Worm (Caenorhabditis elegans): ENCODE measurements around the gene ubc-23.

Gene ubc-23

DNA sequence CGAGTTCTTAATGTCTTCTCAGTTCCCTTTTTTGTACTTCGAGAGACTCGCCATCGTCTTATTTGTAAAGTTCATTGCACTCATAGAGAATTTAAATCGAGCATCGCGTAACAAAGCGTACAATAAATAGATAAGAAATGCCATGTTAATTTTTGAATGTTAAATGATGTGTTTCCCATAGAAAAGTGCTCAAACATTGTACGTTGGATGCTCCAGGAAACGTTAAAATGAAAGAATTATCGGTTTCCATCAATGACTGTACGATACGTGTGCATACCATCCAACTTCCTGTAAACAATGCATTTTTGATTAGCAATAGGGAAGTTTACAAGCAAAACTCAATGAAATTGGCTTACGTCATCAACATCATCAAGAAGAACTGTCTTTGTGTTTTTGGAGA lies 23.4 kb upstream of the ubc-23 start:
- TF ChIP-seq sox-4 (tag; optimal IDR thresholded peaks at IDR 0.05) (no peak), tbx-2 (tag; optimal IDR thresholded peaks at IDR 0.05) (no peak), ets-4 (tag; optimal IDR thresholded peaks at IDR 0.05) (no peak), hlh-6 (tag; optimal IDR thresholded peaks at IDR 0.05) (no peak), ceh-48 (tag; optimal IDR thresholded peaks at IDR 0.05) (no peak), ceh-6 (GFP tag; optimal IDR thresholded peaks at IDR 0.05) (no peak), fax-1 (tag; optimal IDR thresholded peaks at IDR 0.05) (no peak), ceh-45 (GFP tag; IDR thresholded peaks at IDR 0.05) (no peak), hlh-30 (tag; optimal IDR thresholded peaks at IDR 0.05; ENCODE audit: insufficient read depth) (no peak), unc-86 (tag; optimal IDR thresholded peaks at IDR 0.05) (no peak), ceh-14 (tag; optimal IDR thresholded peaks at IDR 0.05) (no peak), eyg-1 (tag; optimal IDR thresholded peaks at IDR 0.05) (no peak), dve-1 (tag; optimal IDR thresholded peaks at IDR 0.05) (no peak), ceh-18 (tag; optimal IDR thresholded peaks at IDR 0.05) (no peak), ceh-24 (tag; optimal IDR thresholded peaks at IDR 0.05) (no peak), ceh-2 (tag; optimal IDR thresholded peaks at IDR 0.05) (no peak), ref-2 (tag; optimal IDR thresholded peaks at IDR 0.05) (no peak), unc-3 (GFP tag; conservative IDR thresholded peaks at IDR 0.05) (no peak), unc-3 (tag; optimal IDR thresholded peaks at IDR 0.05) (no peak), K02D7.2 (tag; optimal IDR thresholded peaks at IDR 0.05) (no peak)

ce11 chrX:8824437-8824836 lies 19.7 kb upstream of the ubc-23 start, which contains the start of gene ifd-1:
TSS of gene ifd-1 (minus strand) at chrX:8824448.
- TF ChIP-seq ceh-22 (tag; optimal IDR thresholded peaks at IDR 0.05): no peak
- TF ChIP-seq elt-2 (tag; optimal IDR thresholded peaks at IDR 0.05): peak; percentile 80

- no peak for TF ChIP-seq K09A11.1 (tag; optimal IDR thresholded peaks at IDR 0.05; ENCODE audit: insufficient read depth)
- TF ChIP-seq ceh-30 (tag; optimal IDR thresholded peaks at IDR 0.05): no peak
- TF ChIP-seq ceh-6 (GFP tag; optimal IDR thresholded peaks at IDR 0.05): no peak
- TF ChIP-seq mec-3 (tag; optimal IDR thresholded peaks at IDR 0.05; ENCODE audit: borderline replicate concordance): no peak
- no peak for TF ChIP-seq pha-4 (tag; optimal IDR thresholded peaks at IDR 0.05)
- no peak for TF ChIP-seq dve-1 (tag; optimal IDR thresholded peaks at IDR 0.05)
- no peak for TF ChIP-seq eyg-1 (tag; optimal IDR thresholded peaks at IDR 0.05)
- TF ChIP-seq ceh-14 (tag; optimal IDR thresholded peaks at IDR 0.05): no peak
- no peak for TF ChIP-seq hlh-13 (GFP tag; optimal IDR thresholded peaks at IDR 0.05)
- TF ChIP-seq ref-2 (tag; optimal IDR thresholded peaks at IDR 0.05): no peak
- TF ChIP-seq tbx-7 (tag; optimal IDR thresholded peaks at IDR 0.05): no peak
- no peak for TF ChIP-seq hlh-30 (tag; optimal IDR thresholded peaks at IDR 0.05; ENCODE audit: insufficient read depth)
- TF ChIP-seq gmeb-2 (tag; optimal IDR thresholded peaks at IDR 0.05): no peak
- no peak for TF ChIP-seq ceh-24 (tag; optimal IDR thresholded peaks at IDR 0.05)
- no peak for TF ChIP-seq elt-2 (tag; optimal IDR thresholded peaks at IDR 0.05)
- no peak for TF ChIP-seq ceh-31 (tag; optimal IDR thresholded peaks at IDR 0.05)
- TF ChIP-seq hlh-6 (tag; optimal IDR thresholded peaks at IDR 0.05): no peak
These were observed 15.7 kb upstream of the ubc-23 start, which contains the start of gene rcs-1 for ce11 chrX:8828365-8828764. TSS of gene rcs-1 (minus strand) at chrX:8828540.

- TF ChIP-seq nfya-1 (tag; optimal IDR thresholded peaks at IDR 0.05): no peak
- no peak for TF ChIP-seq ceh-22 (tag; optimal IDR thresholded peaks at IDR 0.05)
- TF ChIP-seq che-1 (tag; optimal IDR thresholded peaks at IDR 0.05): no peak
- TF ChIP-seq zip-5 (tag; optimal IDR thresholded peaks at IDR 0.05): no peak
- TF ChIP-seq nhr-11 (tag; optimal IDR thresholded peaks at IDR 0.05): no peak
- TF ChIP-seq pat-9 (tag; optimal IDR thresholded peaks at IDR 0.05): no peak
- TF ChIP-seq hlh-15 (tag; optimal IDR thresholded peaks at IDR 0.05): no peak
- no peak for TF ChIP-seq ceh-34 (tag; optimal IDR thresholded peaks at IDR 0.05)
- TF ChIP-seq ttx-3 (tag; optimal IDR thresholded peaks at IDR 0.05): no peak
- no peak for TF ChIP-seq ceh-31 (tag; optimal IDR thresholded peaks at IDR 0.05)
- TF ChIP-seq unc-55 (GFP tag; optimal IDR thresholded peaks at IDR 0.05): no peak
- no peak for TF ChIP-seq ceh-9 (tag; optimal IDR thresholded peaks at IDR 0.05)
- TF ChIP-seq C08G9.2 (tag; optimal IDR thresholded peaks at IDR 0.05): no peak
- TF ChIP-seq eyg-1 (tag; optimal IDR thresholded peaks at IDR 0.05): no peak
- TF ChIP-seq npax-4 (tag; optimal IDR thresholded peaks at IDR 0.05): no peak
These were observed 12.9 kb upstream of the ubc-23 start, which contains the start of gene C28G1.6 for ce11 chrX:8831162-8831561. TSS of gene C28G1.6 (minus strand) at chrX:8831262.

All from whole organism, late embryonic.